Comparison of ENCODE assay signal across 1 worm cellular context in genomic region chrIII:11505213-11505612, ce11.
TF ChIP-seq lines count a peak whose summit lies in the region.

Y66D12A.21 (minus strand) TSS chrIII:11505302.
spe-6 (plus strand) TSS chrIII:11505488.

TF ChIP-seq in whole organism, L1 larva, 84 proteins besides CTCF, POLR2A, EP300 and RAD21 (continued from another document):
- TF ChIP-seq lsy-2 (tag; optimal IDR thresholded peaks at IDR 0.05; lab: Kevin White, UChicago) (peak in 1 of 2 experiments; percentile 67), ceh-82 (tag; optimal IDR thresholded peaks at IDR 0.05; lab: Kevin White, UChicago) (peak in 1 of 3 experiments; percentile 12)
